Worm (Caenorhabditis elegans): Measurements from ENCODE around the gene epc-1.

epc-1 gene

ce11 chrIII:12607302-12607701, 1.1 kb downstream of the epc-1 start (continued):
- TF ChIP-seq zim-3 (tag; optimal IDR thresholded peaks at IDR 0.05) (peak; percentile 22), let-607 (tag; optimal IDR thresholded peaks at IDR 0.05) (peak in 1 of 2 experiments; percentile 18), egl-44 (GFP tag; IDR thresholded peaks at IDR 0.05) (no peak), snpc-1.3 (tag; optimal IDR thresholded peaks at IDR 0.05; ENCODE audit: insufficient read depth) (no peak), akir-1 (GFP tag; optimal IDR thresholded peaks at IDR 0.05) (no peak), ZK185.1 (tag; optimal IDR thresholded peaks at IDR 0.05; ENCODE audit: poor library complexity, severe bottlenecking) (peak; percentile 4), atf-7 (tag; optimal IDR thresholded peaks at IDR 0.05) (peak; percentile 74), attf-3 (GFP tag; conservative IDR thresholded peaks at IDR 0.05) (0 out of 2 replicates have a peak, but pooled peaks have one; percentile 29), B0336.3 (GFP tag; IDR thresholded peaks at IDR 0.05) (peak; percentile 55), sdz-38 (tag; optimal IDR thresholded peaks at IDR 0.05) (no peak), F57C9.4 (tag; optimal IDR thresholded peaks at IDR 0.05) (peak; percentile 41), hmg-1.2 (GFP tag; IDR thresholded peaks at IDR 0.05) (no peak), chd-7 (tag; optimal IDR thresholded peaks at IDR 0.05) (peak; percentile 81), madf-6 (GFP tag; IDR thresholded peaks at IDR 0.05) (0 out of 2 replicates have a peak, but pooled peaks have one; percentile 35), attf-6 (GFP tag; IDR thresholded peaks at IDR 0.05) (no peak), ztf-25 (GFP tag; IDR thresholded peaks at IDR 0.05) (peak; percentile 52; the same call in 1 of the 2 replicates), cebp-1 (GFP tag; IDR thresholded peaks at IDR 0.05) (no peak), cebp-1 (tag; optimal IDR thresholded peaks at IDR 0.05) (peak; percentile 61)

- TF ChIP-seq ekl-4 (GFP tag; IDR thresholded peaks at IDR 0.05) (no peak), cebp-1 (GFP tag; IDR thresholded peaks at IDR 0.05) (peak; percentile 79; the same call in 1 of the 2 replicates), cebp-1 (tag; optimal IDR thresholded peaks at IDR 0.05) (peak; percentile 91)
These were observed 2.2 kb downstream of the epc-1 start for ce11 chrIII:12606175-12606574.

ce11 chrIII:12602070-12602469, 6.3 kb downstream of the epc-1 start:
- TF ChIP-seq egrh-3 (GFP tag; IDR thresholded peaks at IDR 0.05), result peak; percentile 37; the same call in 1 of the 2 replicates
- TF ChIP-seq fkh-3 (tag; optimal IDR thresholded peaks at IDR 0.05), result no peak
- peak; percentile 62; the same call in 1 of the 2 replicates for TF ChIP-seq zfh-2 (GFP tag; conservative IDR thresholded peaks at IDR 0.05)
- TF ChIP-seq madf-6 (GFP tag; IDR thresholded peaks at IDR 0.05), result peak; percentile 19; the same call in 1 of the 2 replicates

- TF ChIP-seq cebp-2 (GFP tag; IDR thresholded peaks at IDR 0.05) (0 out of 2 replicates have a peak, but pooled peaks have one; percentile 27), F23B12.7 (tag; optimal IDR thresholded peaks at IDR 0.05; ENCODE audit: insufficient read depth) (peak; percentile 27), ama-1 (optimal IDR thresholded peaks at IDR 0.05) (no peak), ama-1 (GFP tag; optimal IDR thresholded peaks at IDR 0.05) (peak in 1 of 2 experiments; percentile 10), snpc-4 (GFP tag; optimal IDR thresholded peaks at IDR 0.05) (no peak), snpc-4 (tag; optimal IDR thresholded peaks at IDR 0.05) (peak; percentile 43 to 57 (median 50)), ZK185.1 (tag; optimal IDR thresholded peaks at IDR 0.05; ENCODE audit: poor library complexity, severe bottlenecking) (no peak), bed-1 (GFP tag; IDR thresholded peaks at IDR 0.05) (no peak), mcd-1 (GFP tag; IDR thresholded peaks at IDR 0.05) (0 out of 2 replicates have a peak, but pooled peaks have one; percentile 13), Y53G8AR.9 (GFP tag; conservative IDR thresholded peaks at IDR 0.05) (peak; percentile 37; the same call in 1 of the 2 replicates)
These were observed 8.7 kb downstream of the epc-1 start, which contains the start of gene gldi-8 for ce11 chrIII:12599672-12600071. TSS of gene gldi-8 (minus strand) at chrIII:12599729.
